Fruit fly (Drosophila melanogaster) whole organism, embryonic: ENCODE results near the gene CG44000.

Experiments
- Aef1 ChIP-seq: fragments of 200-800 bp; sonication (Bioruptor generic); IDR thresholded peaks from 3 replicates; pipeline ENCODE4 v1.3.6; 2022; ENCODE audit warnings: missing biosample characterization, missing genetic modification characterization
- CG10274 ChIP-seq: fragments of 200-800 bp; sonication (Bioruptor generic); optimal IDR thresholded peaks from 3 replicates; lab custom pipeline; 2017; ENCODE audit warnings: missing biosample characterization, mild to moderate bottlenecking, missing genetic modification characterization
- CG10366 ChIP-seq: fragments of 200-800 bp; sonication (Bioruptor generic); IDR thresholded peaks from 2 replicates; pipeline ENCODE4 v1.3.6; 2022; ENCODE audit warnings: missing biosample characterization, missing genetic modification characterization
- CG10462 ChIP-seq: fragments of 200-800 bp; sonication (Bioruptor generic); optimal IDR thresholded peaks from 2 replicates; lab custom pipeline; 2016; ENCODE audit warnings: missing biosample characterization, missing genetic modification characterization
- CG10959 ChIP-seq: fragments of 200-800 bp; sonication (Bioruptor generic); IDR thresholded peaks from 2 replicates; pipeline ENCODE4 v1.3.6; 2022; ENCODE audit warnings: missing biosample characterization, missing genetic modification characterization
- CG10979 ChIP-seq: fragments of 200-800 bp; sonication (Bioruptor generic); optimal IDR thresholded peaks from 2 replicates; lab custom pipeline; 2018; ENCODE audit warnings: missing biosample characterization, mild to moderate bottlenecking, missing genetic modification characterization, moderate library complexity
- CG12236 ChIP-seq: fragments of 200-800 bp; sonication (Bioruptor generic); optimal IDR thresholded peaks from 2 replicates; lab custom pipeline; 2016; ENCODE audit warnings: missing biosample characterization, missing genetic modification characterization
- CG13123 ChIP-seq: fragments of 200-800 bp; sonication (Bioruptor generic); optimal IDR thresholded peaks from 2 replicates; lab custom pipeline; 2016; ENCODE audit warnings: missing biosample characterization, missing genetic modification characterization
- CG13775 ChIP-seq: fragments of 200-800 bp; sonication (Bioruptor generic); optimal IDR thresholded peaks from 3 replicates; lab custom pipeline; 2017; ENCODE audit warnings: missing biosample characterization, mild to moderate bottlenecking, missing genetic modification characterization
- CG17829 ChIP-seq: fragments of 200-800 bp; optimal IDR thresholded peaks from 2 replicates; lab custom pipeline; 2019; ENCODE audit warnings: missing biosample characterization, mild to moderate bottlenecking, missing genetic modification characterization, moderate library complexity
- CG18476 ChIP-seq: fragments of 200-800 bp; sonication (Bioruptor generic); optimal IDR thresholded peaks from 2 replicates; lab custom pipeline; 2016; ENCODE audit warnings: missing biosample characterization, mild to moderate bottlenecking, missing genetic modification characterization
- CG18599 ChIP-seq: fragments of 200-800 bp; sonication (Bioruptor generic); optimal IDR thresholded peaks from 3 replicates; lab custom pipeline; 2017; ENCODE audit warnings: missing biosample characterization, missing genetic modification characterization, mild to moderate bottlenecking, moderate library complexity, missing genetic modification reagents
- CG18764 ChIP-seq: fragments of 200-800 bp; sonication (Bioruptor generic); optimal IDR thresholded peaks from 3 replicates; lab custom pipeline; 2016; ENCODE audit warnings: missing biosample characterization, missing genetic modification characterization
- CG2875 ChIP-seq: fragments of 200-800 bp; sonication (Bioruptor generic); optimal IDR thresholded peaks from 2 replicates; lab custom pipeline; 2017; ENCODE audit warnings: missing biosample characterization, mild to moderate bottlenecking, missing genetic modification characterization, missing genetic modification reagents
- CG31224 ChIP-seq: fragments of 200-800 bp; sonication (Bioruptor generic); IDR thresholded peaks from 2 replicates; pipeline ENCODE4 v1.3.6; 2022; ENCODE audit warnings: missing biosample characterization, missing genetic modification characterization
- CG32532 ChIP-seq: fragments of 200-800 bp; sonication (Bioruptor generic); IDR thresholded peaks from 2 replicates; pipeline ENCODE4 v1.3.6; 2022; ENCODE audit warnings: missing biosample characterization, missing genetic modification characterization
- CG32772 ChIP-seq: fragments of 200-800 bp; sonication (Bioruptor generic); IDR thresholded peaks from 2 replicates; pipeline ENCODE4 v1.3.6; 2022; ENCODE audit warnings: missing biosample characterization, missing genetic modification characterization
- CG3995 ChIP-seq: fragments of 200-800 bp; sonication (Bioruptor generic); optimal IDR thresholded peaks from 3 replicates; lab custom pipeline; 2016; ENCODE audit warnings: missing biosample characterization, missing genetic modification characterization
- CG5180 ChIP-seq: fragments of 200-800 bp; sonication (Bioruptor generic); optimal IDR thresholded peaks from 3 replicates; lab custom pipeline; 2017; ENCODE audit warnings: missing biosample characterization, missing genetic modification characterization, mild to moderate bottlenecking, moderate library complexity, missing genetic modification reagents
- CG6791 ChIP-seq: fragments of 200-800 bp; sonication (Bioruptor generic); IDR thresholded peaks from 3 replicates; pipeline ENCODE4 v1.3.6; 2022; ENCODE audit warnings: missing biosample characterization, missing genetic modification characterization; ENCODE audit not compliant: partially characterized antibody
- CG7786 ChIP-seq: fragments of 200-800 bp; sonication (Bioruptor generic); optimal IDR thresholded peaks from 2 replicates; lab custom pipeline; 2016; ENCODE audit warnings: missing biosample characterization, missing genetic modification characterization
- CG8944 ChIP-seq: fragments of 200-800 bp; sonication (Bioruptor generic); optimal IDR thresholded peaks from 3 replicates; lab custom pipeline; 2016; ENCODE audit warnings: missing biosample characterization, missing genetic modification characterization
- CG9727 ChIP-seq: fragments of 200-800 bp; sonication (Bioruptor generic); optimal IDR thresholded peaks from 3 replicates; lab custom pipeline; 2017; ENCODE audit warnings: missing biosample characterization, mild to moderate bottlenecking, missing genetic modification characterization
- CrebB ChIP-seq: fragments of 200-800 bp; sonication (Bioruptor generic); optimal IDR thresholded peaks from 3 replicates; lab custom pipeline; 2018; ENCODE audit warnings: missing biosample characterization, mild to moderate bottlenecking, missing genetic modification characterization
- Deaf1 ChIP-seq: fragments of 200-800 bp; optimal IDR thresholded peaks from 3 replicates; lab custom pipeline; 2019; ENCODE audit warnings: missing biosample characterization, mild to moderate bottlenecking, missing genetic modification characterization, moderate library complexity
- Dek ChIP-seq: fragments of 200-800 bp; sonication (Bioruptor generic); optimal IDR thresholded peaks from 3 replicates; lab custom pipeline; 2019; ENCODE audit warnings: missing biosample characterization, mild to moderate bottlenecking, missing genetic modification characterization, moderate library complexity
- H15 ChIP-seq: fragments of 200-800 bp; sonication (Bioruptor generic); IDR thresholded peaks from 3 replicates; pipeline ENCODE4 v1.3.6; 2022; ENCODE audit warnings: missing biosample characterization, missing genetic modification characterization
- Hmr ChIP-seq: fragments of 200-800 bp; sonication (Bioruptor generic); optimal IDR thresholded peaks from 3 replicates; lab custom pipeline; 2017; ENCODE audit warnings: mild to moderate bottlenecking, missing biosample characterization, missing genetic modification reagents, missing genetic modification characterization
- MTF-1 ChIP-seq: fragments of 200-800 bp; sonication (Bioruptor generic); optimal IDR thresholded peaks from 2 replicates; lab custom pipeline; 2018; ENCODE audit warnings: missing biosample characterization, mild to moderate bottlenecking, missing genetic modification characterization, borderline replicate concordance
- Max ChIP-seq: fragments of 200-800 bp; sonication (Bioruptor generic); optimal IDR thresholded peaks from 2 replicates; lab custom pipeline; 2016; ENCODE audit warnings: missing biosample characterization, mild to moderate bottlenecking, missing genetic modification characterization
- Nf-YA ChIP-seq: fragments of 200-800 bp; sonication (Bioruptor generic); IDR thresholded peaks from 2 replicates; pipeline ENCODE4 v1.3.6; 2022; ENCODE audit warnings: missing biosample characterization, missing genetic modification characterization
- Poxn ChIP-seq: fragments of 200-800 bp; sonication (Bioruptor generic); IDR thresholded peaks from 2 replicates; pipeline ENCODE4 v1.3.6; 2022; ENCODE audit warnings: missing biosample characterization, missing genetic modification characterization
- Scr ChIP-seq: fragments of 200-800 bp; sonication (Bioruptor generic); IDR thresholded peaks from 2 replicates; pipeline ENCODE4 v1.3.6; 2022; ENCODE audit warnings: missing biosample characterization, missing genetic modification characterization; ENCODE audit not compliant: partially characterized antibody
- al ChIP-seq: fragments of 200-800 bp; sonication (Bioruptor generic); IDR thresholded peaks from 2 replicates; pipeline ENCODE4 v1.3.6; 2022; ENCODE audit warnings: missing biosample characterization, missing genetic modification characterization
- bsh ChIP-seq, 2 experiments: fragments of 200-800 bp; sonication (Bioruptor generic); optimal IDR thresholded peaks; 2 replicates each; lab custom pipeline; 2017 to 2018; ENCODE audit warnings: mild to moderate bottlenecking in 2 of 2, missing biosample characterization in 2 of 2, missing genetic modification characterization in 2 of 2, moderate library complexity in 1 of 2
- btn ChIP-seq: fragments of 200-800 bp; sonication (Bioruptor generic); optimal IDR thresholded peaks from 2 replicates; lab custom pipeline; 2016; ENCODE audit warnings: missing biosample characterization, missing genetic modification characterization
- cg ChIP-seq: fragments of 200-800 bp; sonication (Bioruptor generic); optimal IDR thresholded peaks from 3 replicates; lab custom pipeline; 2019; ENCODE audit warnings: missing biosample characterization, mild to moderate bottlenecking, missing genetic modification characterization, moderate library complexity
- chif ChIP-seq, 2 experiments: fragments of 200-800 bp; sonication (Bioruptor generic); optimal IDR thresholded peaks; 3 replicates each; lab custom pipeline; 2016; ENCODE audit warnings: missing biosample characterization in 2 of 2, missing genetic modification characterization in 2 of 2
- fd96Cb ChIP-seq: fragments of 200-800 bp; sonication (Bioruptor generic); optimal IDR thresholded peaks from 2 replicates; lab custom pipeline; 2018; ENCODE audit warnings: missing biosample characterization, mild to moderate bottlenecking, missing genetic modification characterization, moderate library complexity
- h ChIP-seq: fragments of >200 bp; optimal IDR thresholded peaks from 2 replicates; lab custom pipeline; 2017
- kni ChIP-seq: fragments of 200-800 bp; sonication (Bioruptor generic); optimal IDR thresholded peaks from 3 replicates; lab custom pipeline; 2017; ENCODE audit warnings: mild to moderate bottlenecking, missing biosample characterization, missing genetic modification reagents, missing genetic modification characterization
- onecut ChIP-seq: fragments of 200-800 bp; sonication (Bioruptor generic); IDR thresholded peaks from 2 replicates; pipeline ENCODE4 v1.3.6; 2022; ENCODE audit warnings: missing biosample characterization, missing genetic modification characterization
- pho ChIP-seq: fragments of 200-800 bp; sonication (Bioruptor generic); optimal IDR thresholded peaks from 2 replicates; lab custom pipeline; 2016; ENCODE audit warnings: missing biosample characterization, missing genetic modification characterization
- pnt ChIP-seq: fragments of 200-800 bp; sonication (Bioruptor generic); optimal IDR thresholded peaks from 3 replicates; lab custom pipeline; 2016; ENCODE audit warnings: missing biosample characterization, missing genetic modification characterization
- run ChIP-seq: fragments of 200-800 bp; sonication (Bioruptor generic); optimal IDR thresholded peaks from 3 replicates; lab custom pipeline; 2018; ENCODE audit warnings: missing biosample characterization, mild to moderate bottlenecking, missing genetic modification characterization
- sug ChIP-seq: fragments of 200-800 bp; optimal IDR thresholded peaks from 2 replicates; lab custom pipeline; 2019; ENCODE audit warnings: missing biosample characterization, mild to moderate bottlenecking, missing genetic modification characterization, moderate library complexity
- tio ChIP-seq: fragments of 200-800 bp; sonication (Bioruptor generic); optimal IDR thresholded peaks from 2 replicates; lab custom pipeline; 2017; ENCODE audit warnings: missing biosample characterization, missing genetic modification characterization, inconsistent platforms
- zf30C ChIP-seq: fragments of 200-800 bp; sonication (Bioruptor generic); optimal IDR thresholded peaks from 3 replicates; lab custom pipeline; 2018; ENCODE audit warnings: missing biosample characterization, mild to moderate bottlenecking, missing genetic modification characterization

CG44000 gene

DNA sequence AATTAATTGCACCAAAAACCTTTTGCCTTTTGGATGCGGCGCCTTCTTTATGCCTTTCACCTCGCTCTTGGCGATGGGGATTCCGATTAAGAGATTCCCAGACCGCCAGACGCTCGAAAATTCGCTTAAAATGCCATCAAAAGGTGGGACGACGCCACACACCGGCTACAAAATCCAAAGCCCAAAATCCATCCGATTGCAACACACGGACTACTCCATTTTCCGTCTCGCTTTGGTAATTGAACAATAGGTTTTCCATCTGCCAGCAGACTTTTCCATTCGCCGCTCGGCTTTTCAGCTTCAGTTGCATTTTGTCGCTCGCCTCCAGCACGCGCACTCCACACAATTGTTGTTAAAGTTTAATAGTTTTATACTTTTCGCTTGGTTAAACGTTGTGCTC lies 17.4 kb downstream of the CG44000 start, which contains the start of gene qtc:
qtc (plus strand) TSS at position 301 of the 400 bp plus-strand sequence.
- TF ChIP-seq CG6791 (GFP tag; lab: Robert Waterston, UW) (peak; percentile 27; the same call in 1 of the 3 replicates), CG32532 (GFP tag; lab: Robert Waterston, UW) (no peak)

DNA sequence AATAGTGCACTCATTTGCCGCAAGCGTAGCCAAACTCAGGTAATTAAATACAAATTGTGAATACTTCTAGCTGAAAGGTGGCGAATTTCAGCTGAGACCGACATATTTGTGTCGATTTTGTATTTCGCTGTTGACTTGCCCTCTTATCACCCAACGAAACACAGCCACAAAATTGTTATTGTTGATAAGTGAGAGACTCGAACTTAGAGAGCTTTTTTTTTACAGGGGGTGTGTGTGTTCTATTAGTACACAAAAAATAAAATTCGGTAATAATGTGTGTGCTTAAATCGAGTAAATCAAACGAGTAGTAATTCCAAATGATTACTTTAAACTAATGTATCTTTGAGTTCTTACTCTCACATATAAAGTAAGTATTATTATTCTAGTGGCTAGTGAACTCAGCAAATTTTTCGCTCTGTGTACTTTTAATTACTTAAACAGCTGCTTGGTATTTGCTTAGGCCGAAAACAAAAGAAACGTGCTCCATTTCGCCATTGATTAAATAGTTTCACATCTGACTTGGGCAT lies 17.9 kb downstream of the CG44000 start:
- TF ChIP-seq Poxn (GFP tag; lab: Robert Waterston, UW) (no peak), CG10274 (peak; percentile 15), pnt (GFP tag; lab: Kevin White, UChicago) (peak; percentile 60), CG7786 (GFP tag; lab: Kevin White, UChicago) (peak; percentile 51), MTF-1 (GFP tag; lab: Kevin White, UChicago) (peak; percentile 21), H15 (GFP tag; lab: Robert Waterston, UW) (0 out of 3 replicates have a peak, but pooled peaks have one; percentile 31), Nf-YA (GFP tag; lab: Robert Waterston, UW) (no peak), kni (GFP tag; lab: Kevin White, UChicago) (peak; percentile 0), CG12236 (peak; percentile 27), CG10462 (GFP tag; lab: Kevin White, UChicago) (no peak), sug (tag; lab: Kevin White, UChicago) (peak; percentile 77), Dek (tag; lab: Kevin White, UChicago) (peak; percentile 56), CG2875 (GFP tag; lab: Kevin White, UChicago) (peak; percentile 40), CG10366 (peak; percentile 51), tio (peak; percentile 46), fd96Cb (peak; percentile 66), CG18476 (GFP tag; lab: Kevin White, UChicago) (peak; percentile 19), CG10959 (no peak), CG18764 (GFP tag; lab: Kevin White, UChicago) (peak; percentile 11), CG32772 (no peak), Deaf1 (peak; percentile 13), cg (peak; percentile 30), CG31224 (GFP tag; lab: Robert Waterston, UW) (peak; percentile 14; the same call in 1 of the 2 replicates), bsh (GFP tag; optimal IDR thresholded peaks at IDR 0.05; lab: Kevin White, UChicago) (peak in 1 of 2 experiments; percentile 42), CG8944 (peak; percentile 12), Scr (GFP tag; lab: Robert Waterston, UW) (no peak), chif (GFP tag; optimal IDR thresholded peaks at IDR 0.05; lab: Kevin White, UChicago) (peak; percentile 22 to 71), CG13123 (GFP tag; lab: Kevin White, UChicago) (peak; percentile 43), CG5180 (GFP tag; lab: Kevin White, UChicago) (peak; percentile 10), zf30C (GFP tag; lab: Kevin White, UChicago) (peak; percentile 70), Max (GFP tag; lab: Kevin White, UChicago) (peak; percentile 25), CrebB (tag; lab: Kevin White, UChicago) (peak; percentile 58), CG3995 (no peak), pho (GFP tag; lab: Kevin White, UChicago) (peak; percentile 20), h (lab: Kevin White, UChicago) (no peak), btn (GFP tag; lab: Kevin White, UChicago) (no peak), Hmr (GFP tag; lab: Kevin White, UChicago) (peak; percentile 91), CG18599 (GFP tag; lab: Kevin White, UChicago) (peak; percentile 88), CG13775 (peak; percentile 35), al (GFP tag; lab: Robert Waterston, UW) (no peak; the same call in 1 of the 2 replicates), run (tag; lab: Kevin White, UChicago) (peak; percentile 36), Aef1 (GFP tag; lab: Robert Waterston, UW) (0 out of 3 replicates have a peak, but pooled peaks have one; percentile 46), CG17829 (peak; percentile 30), CG10979 (tag; lab: Kevin White, UChicago) (peak; percentile 66), CG9727 (GFP tag; lab: Kevin White, UChicago) (peak; percentile 66), onecut (GFP tag; lab: Robert Waterston, UW) (peak; percentile 41; the same call in 1 of the 2 replicates)
